Fruit fly (Drosophila melanogaster): ENCODE measurements around the gene Pten.

Gene Pten

DNA sequence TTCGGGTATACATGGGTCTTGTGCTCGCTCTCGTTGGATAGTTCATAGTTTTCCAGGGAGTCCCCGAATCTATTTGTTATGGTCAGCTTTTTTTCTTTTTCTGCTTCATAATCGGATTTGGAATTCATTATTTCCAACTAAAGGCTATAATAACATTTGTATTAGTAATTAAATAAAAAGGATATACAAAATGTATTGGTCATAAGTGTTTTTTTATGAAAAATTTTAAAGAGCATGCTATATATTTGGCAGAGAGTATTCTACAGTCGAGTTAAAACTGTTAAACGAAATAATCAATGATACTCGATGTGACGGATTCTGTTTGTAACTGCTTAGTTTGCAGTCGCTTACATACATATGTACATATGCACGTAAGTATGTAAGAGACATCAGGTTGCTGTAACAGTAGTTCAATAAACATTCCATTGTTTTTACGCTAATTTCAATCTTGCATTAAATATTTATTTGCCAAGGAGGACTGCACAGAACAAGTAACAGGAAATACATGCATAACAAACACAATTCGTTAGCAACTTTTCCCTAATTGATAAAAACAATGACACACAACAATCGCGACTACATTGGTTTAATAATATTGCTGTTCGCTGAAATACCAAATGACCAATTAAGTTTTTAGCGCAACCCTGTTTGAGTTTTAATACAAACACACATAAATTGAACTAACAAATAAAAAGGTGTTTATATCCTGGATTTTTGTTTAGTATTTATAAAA lies 38.4 kb upstream of the Pten start (continued):
- no peak for TF ChIP-seq CG12104 (GFP tag; optimal IDR thresholded peaks at IDR 0.05)
- peak; percentile 23 for TF ChIP-seq CG12391 (tag; optimal IDR thresholded peaks at IDR 0.05)
- TF ChIP-seq sisA (GFP tag; IDR thresholded peaks at IDR 0.05), result no peak
- TF ChIP-seq TFAM (GFP tag; optimal IDR thresholded peaks at IDR 0.05), result no peak
- TF ChIP-seq CG9817 (tag; optimal IDR thresholded peaks at IDR 0.05), result no peak
- no peak for TF ChIP-seq CkIIα-i1 (GFP tag; IDR thresholded peaks at IDR 0.05)
- no peak for TF ChIP-seq her (GFP tag; optimal IDR thresholded peaks at IDR 0.05)
- no peak for TF ChIP-seq wek (GFP tag; optimal IDR thresholded peaks at IDR 0.05)
- TF ChIP-seq CG31388 (GFP tag; optimal IDR thresholded peaks at IDR 0.05), result no peak
- TF ChIP-seq CG6254 (GFP tag; optimal IDR thresholded peaks at IDR 0.05), result no peak
- TF ChIP-seq CG14441 (GFP tag; IDR thresholded peaks at IDR 0.05), result no peak
- TF ChIP-seq z (GFP tag; IDR thresholded peaks at IDR 0.05), result no peak
- TF ChIP-seq jing (GFP tag; optimal IDR thresholded peaks at IDR 0.05), result no peak
- no peak for TF ChIP-seq CG8388 (GFP tag; optimal IDR thresholded peaks at IDR 0.05)
- no peak for TF ChIP-seq fd102C (GFP tag; optimal IDR thresholded peaks at IDR 0.05)
- TF ChIP-seq bbx (GFP tag; IDR thresholded peaks at IDR 0.05; ENCODE audit: partially characterized antibody), result no peak
- no peak for TF ChIP-seq CG10267 (tag; optimal IDR thresholded peaks at IDR 0.05)
- TF ChIP-seq Usf (GFP tag; optimal IDR thresholded peaks at IDR 0.05), result no peak
- TF ChIP-seq CG7928 (GFP tag; optimal IDR thresholded peaks at IDR 0.05), result no peak
- no peak for TF ChIP-seq CG8089 (GFP tag; optimal IDR thresholded peaks at IDR 0.05)
- no peak for TF ChIP-seq aop (GFP tag; IDR thresholded peaks at IDR 0.05)
- TF ChIP-seq CG6683 (GFP tag; optimal IDR thresholded peaks at IDR 0.05), result no peak
- no peak for TF ChIP-seq CG8944 (GFP tag; optimal IDR thresholded peaks at IDR 0.05)
- no peak for TF ChIP-seq Trl (optimal IDR thresholded peaks at IDR 0.05)
- TF ChIP-seq Trl (GFP tag; optimal IDR thresholded peaks at IDR 0.05), result no peak
- TF ChIP-seq MESR4 (GFP tag; optimal IDR thresholded peaks at IDR 0.05), result peak; percentile 70
- TF ChIP-seq CG13775 (GFP tag; optimal IDR thresholded peaks at IDR 0.05), result no peak
- no peak for TF ChIP-seq CG4854 (GFP tag; optimal IDR thresholded peaks at IDR 0.05)
- no peak for TF ChIP-seq pnt (GFP tag; optimal IDR thresholded peaks at IDR 0.05)
- TF ChIP-seq Bteb2 (GFP tag; optimal IDR thresholded peaks at IDR 0.05), result no peak
- TF ChIP-seq pan (optimal IDR thresholded peaks at IDR 0.05), result no peak
- no peak for TF ChIP-seq pan (GFP tag; optimal IDR thresholded peaks at IDR 0.05 in 1 of 2, IDR thresholded peaks at IDR 0.05 in 1 of 2)
- TF ChIP-seq YL-1 (GFP tag; optimal IDR thresholded peaks at IDR 0.05), result no peak
- no peak for TF ChIP-seq kni (GFP tag; optimal IDR thresholded peaks at IDR 0.05)
- no peak for TF ChIP-seq CG14965 (GFP tag; optimal IDR thresholded peaks at IDR 0.05; ENCODE audit: borderline replicate concordance)
- TF ChIP-seq E2f2 (GFP tag; IDR thresholded peaks at IDR 0.05), result no peak
- no peak for TF ChIP-seq chinmo (GFP tag; IDR thresholded peaks at IDR 0.05; ENCODE audit: partially characterized antibody)
- TF ChIP-seq Ets65A (GFP tag), result no peak
- TF ChIP-seq ranshi (GFP tag; IDR thresholded peaks at IDR 0.05), result no peak
- TF ChIP-seq CG32772 (GFP tag; IDR thresholded peaks at IDR 0.05), result no peak
- no peak for TF ChIP-seq CG7987 (GFP tag; optimal IDR thresholded peaks at IDR 0.05)
- TF ChIP-seq rib (GFP tag; IDR thresholded peaks at IDR 0.05), result no peak
- no peak for TF ChIP-seq ind (GFP tag; optimal IDR thresholded peaks at IDR 0.05)
- TF ChIP-seq trh (GFP tag; optimal IDR thresholded peaks at IDR 0.05), result no peak
- TF ChIP-seq Ravus (GFP tag; IDR thresholded peaks at IDR 0.05), result no peak
- TF ChIP-seq CG14014 (GFP tag; IDR thresholded peaks at IDR 0.05), result no peak
- TF ChIP-seq az2 (GFP tag; optimal IDR thresholded peaks at IDR 0.05), result no peak
- no peak; the same call in 2 of the 3 replicates for TF ChIP-seq zen2 (GFP tag; IDR thresholded peaks at IDR 0.05; ENCODE audit: partially characterized antibody)
- TF ChIP-seq emc (GFP tag; optimal IDR thresholded peaks at IDR 0.05), result no peak
- no peak for TF ChIP-seq CG32532 (GFP tag; IDR thresholded peaks at IDR 0.05)
- no peak for TF ChIP-seq CG6854 (GFP tag; optimal IDR thresholded peaks at IDR 0.05)
